Fruit fly (Drosophila melanogaster): ENCODE data around the gene Srp68.

The Srp68 gene

dm6 chr3L:8950955-8951354 lies 23.9 kb upstream of the Srp68 start (continued):
- no peak for TF ChIP-seq CG10565 (GFP tag; optimal IDR thresholded peaks at IDR 0.05)
- TF ChIP-seq CG3995 (GFP tag; optimal IDR thresholded peaks at IDR 0.05): no peak
- TF ChIP-seq slou (GFP tag; optimal IDR thresholded peaks at IDR 0.05): no peak
- TF ChIP-seq CG1529 (GFP tag; optimal IDR thresholded peaks at IDR 0.05): peak; percentile 15
- TF ChIP-seq Ravus (GFP tag; IDR thresholded peaks at IDR 0.05): no peak
- no peak for TF ChIP-seq nerfin-2 (GFP tag; IDR thresholded peaks at IDR 0.05; ENCODE audit: partially characterized antibody)
- TF ChIP-seq Oaz (GFP tag; IDR thresholded peaks at IDR 0.05): no peak
- peak; percentile 52 for TF ChIP-seq tap (tag; optimal IDR thresholded peaks at IDR 0.05)
- peak; percentile 47 for TF ChIP-seq CG12659 (GFP tag; optimal IDR thresholded peaks at IDR 0.05)
- no peak for TF ChIP-seq Dip2 (GFP tag; IDR thresholded peaks at IDR 0.05)
- no peak for TF ChIP-seq wdn (GFP tag; IDR thresholded peaks at IDR 0.05)
- no peak for TF ChIP-seq aop (GFP tag; IDR thresholded peaks at IDR 0.05)
- TF ChIP-seq CG11085 (GFP tag; IDR thresholded peaks at IDR 0.05): no peak
- TF ChIP-seq CG8924 (tag; optimal IDR thresholded peaks at IDR 0.05): peak; percentile 73
- TF ChIP-seq prd (optimal IDR thresholded peaks at IDR 0.05): no peak
- TF ChIP-seq prd (GFP tag; IDR thresholded peaks at IDR 0.05): peak; percentile 37; the same call in 1 of the 3 replicates
- TF ChIP-seq Dad (GFP tag; optimal IDR thresholded peaks at IDR 0.05): no peak
- TF ChIP-seq Hmx (GFP tag; optimal IDR thresholded peaks at IDR 0.05): no peak
- TF ChIP-seq Sry-β (GFP tag; optimal IDR thresholded peaks at IDR 0.05): no peak
- no peak for TF ChIP-seq CG10321 (GFP tag; IDR thresholded peaks at IDR 0.05)
- TF ChIP-seq corto (GFP tag; optimal IDR thresholded peaks at IDR 0.05): no peak
- peak; percentile 51 for TF ChIP-seq unpg (GFP tag; optimal IDR thresholded peaks at IDR 0.05)
- no peak for TF ChIP-seq MBD-R2 (GFP tag; IDR thresholded peaks at IDR 0.05)
- no peak for TF ChIP-seq chn (GFP tag; optimal IDR thresholded peaks at IDR 0.05)
- TF ChIP-seq Scr (GFP tag; IDR thresholded peaks at IDR 0.05; ENCODE audit: partially characterized antibody): no peak
- peak; percentile 81 for TF ChIP-seq CG18262 (tag; optimal IDR thresholded peaks at IDR 0.05)
- TF ChIP-seq CG17328 (GFP tag; IDR thresholded peaks at IDR 0.05): no peak
- TF ChIP-seq crc (GFP tag; optimal IDR thresholded peaks at IDR 0.05): no peak
- TF ChIP-seq lbe (GFP tag; optimal IDR thresholded peaks at IDR 0.05): no peak
- peak; percentile 55 for TF ChIP-seq Fer3 (tag; optimal IDR thresholded peaks at IDR 0.05)
- no peak for TF ChIP-seq MTF-1 (GFP tag; optimal IDR thresholded peaks at IDR 0.05; ENCODE audit: borderline replicate concordance)
- no peak for TF ChIP-seq ERR (GFP tag; optimal IDR thresholded peaks at IDR 0.05)
- TF ChIP-seq CG4617 (GFP tag; optimal IDR thresholded peaks at IDR 0.05; ENCODE audit: borderline replicate concordance): no peak
- TF ChIP-seq CG4820 (GFP tag; optimal IDR thresholded peaks at IDR 0.05): peak; percentile 2
- no peak for TF ChIP-seq onecut (GFP tag; IDR thresholded peaks at IDR 0.05)
- no peak for TF ChIP-seq otp (GFP tag; IDR thresholded peaks at IDR 0.05)
- peak; percentile 64 for TF ChIP-seq Meics (GFP tag; optimal IDR thresholded peaks at IDR 0.05)
- no peak for TF ChIP-seq CG7987 (GFP tag; optimal IDR thresholded peaks at IDR 0.05)
- TF ChIP-seq maf-S (GFP tag; optimal IDR thresholded peaks at IDR 0.05): no peak
- TF ChIP-seq pros (GFP tag; optimal IDR thresholded peaks at IDR 0.05): no peak
- no peak for TF ChIP-seq HmgD (GFP tag; optimal IDR thresholded peaks at IDR 0.05)
- TF ChIP-seq BEAF-32 (GFP tag; optimal IDR thresholded peaks at IDR 0.05): no peak
- no peak for TF ChIP-seq CG10431 (GFP tag; optimal IDR thresholded peaks at IDR 0.05)
- TF ChIP-seq D19B (GFP tag; optimal IDR thresholded peaks at IDR 0.05): no peak
- no peak for TF ChIP-seq Poxn (GFP tag; IDR thresholded peaks at IDR 0.05)
- TF ChIP-seq h (optimal IDR thresholded peaks at IDR 0.05): no peak
- TF ChIP-seq CG32532 (GFP tag; IDR thresholded peaks at IDR 0.05): no peak
- TF ChIP-seq Lim3 (GFP tag; IDR thresholded peaks at IDR 0.05): no peak
- peak; percentile 29; the same call in 1 of the 2 replicates for TF ChIP-seq Ada2b (GFP tag; IDR thresholded peaks at IDR 0.05)
- no peak for TF ChIP-seq CG13287 (GFP tag; IDR thresholded peaks at IDR 0.05; ENCODE audit: partially characterized antibody)
- no peak for TF ChIP-seq ewg (GFP tag; optimal IDR thresholded peaks at IDR 0.05)
- TF ChIP-seq CG31365 (tag; optimal IDR thresholded peaks at IDR 0.05): no peak
